Worm (Caenorhabditis elegans): ENCODE measurements around the gene R144.6.

ce11 chrIII:5036158-5036557, 31.6 kb upstream of the R144.6 start, which contains the start of gene C45G9.6:
- TF ChIP-seq nhr-237 (tag; optimal IDR thresholded peaks at IDR 0.05) = no peak
- TF ChIP-seq lin-32 (GFP tag; optimal IDR thresholded peaks at IDR 0.05) = no peak
- TF ChIP-seq mab-5 (tag; optimal IDR thresholded peaks at IDR 0.05) = no peak
- TF ChIP-seq nhr-28 (tag; optimal IDR thresholded peaks at IDR 0.05) = no peak
- TF ChIP-seq hlh-1 (tag; optimal IDR thresholded peaks at IDR 0.05) = no peak
- TF ChIP-seq ceh-43 (GFP tag; optimal IDR thresholded peaks at IDR 0.05) = no peak
- TF ChIP-seq tbx-8 (GFP tag; optimal IDR thresholded peaks at IDR 0.05) = no peak
- TF ChIP-seq mep-1 (tag; optimal IDR thresholded peaks at IDR 0.05) = no peak
- no peak for TF ChIP-seq snpc-4 (tag; optimal IDR thresholded peaks at IDR 0.05)
- TF ChIP-seq sem-2 (GFP tag; optimal IDR thresholded peaks at IDR 0.05) = no peak
- TF ChIP-seq ztf-11 (tag; optimal IDR thresholded peaks at IDR 0.05) = no peak
- no peak for TF ChIP-seq nhr-12 (tag; optimal IDR thresholded peaks at IDR 0.05)
